Fruit fly (Drosophila melanogaster): Measurements from ENCODE around the gene CG12523.

CG12523 gene

DNA sequence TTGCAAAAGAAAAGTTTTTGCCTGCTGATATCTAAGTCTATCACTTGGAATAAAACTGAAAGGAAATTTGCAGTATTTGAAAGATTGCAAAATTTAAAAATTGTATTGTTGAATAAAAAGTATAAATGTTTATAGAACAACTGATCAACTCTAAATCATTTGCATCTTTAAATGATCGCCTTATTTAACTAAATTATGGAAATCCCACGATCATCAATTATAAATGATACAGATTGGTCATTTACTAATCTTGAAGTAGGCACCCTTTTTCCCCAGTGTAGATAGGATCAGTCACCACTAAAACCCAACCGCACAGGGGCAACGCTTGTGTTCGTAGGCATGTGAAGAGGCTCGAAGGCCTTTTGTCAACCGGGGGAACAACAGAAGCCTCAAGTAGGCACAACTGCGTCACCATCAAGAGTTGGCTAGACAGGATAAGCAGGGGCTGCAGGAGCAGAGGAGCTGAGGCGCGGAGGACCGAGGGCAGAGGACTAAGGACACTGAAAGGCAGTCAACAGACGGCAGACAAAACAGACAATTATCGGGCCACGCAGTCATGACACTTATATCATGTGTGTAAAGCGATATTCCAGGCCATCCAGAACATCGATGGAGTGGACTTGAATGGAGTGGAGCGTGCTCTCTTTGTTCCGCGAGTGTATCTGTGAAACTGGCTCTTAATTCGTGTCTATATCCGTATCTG, 47.0 kb downstream of the CG12523 start:
- TF ChIP-seq insv (optimal IDR thresholded peaks at IDR 0.05) (no peak), Myc (optimal IDR thresholded peaks at IDR 0.05) (no peak), Sin3A (optimal IDR thresholded peaks at IDR 0.05) (no peak), h (optimal IDR thresholded peaks at IDR 0.05) (no peak), psq (optimal IDR thresholded peaks at IDR 0.05) (no peak), ttk (optimal IDR thresholded peaks at IDR 0.05) (no peak)

DNA sequence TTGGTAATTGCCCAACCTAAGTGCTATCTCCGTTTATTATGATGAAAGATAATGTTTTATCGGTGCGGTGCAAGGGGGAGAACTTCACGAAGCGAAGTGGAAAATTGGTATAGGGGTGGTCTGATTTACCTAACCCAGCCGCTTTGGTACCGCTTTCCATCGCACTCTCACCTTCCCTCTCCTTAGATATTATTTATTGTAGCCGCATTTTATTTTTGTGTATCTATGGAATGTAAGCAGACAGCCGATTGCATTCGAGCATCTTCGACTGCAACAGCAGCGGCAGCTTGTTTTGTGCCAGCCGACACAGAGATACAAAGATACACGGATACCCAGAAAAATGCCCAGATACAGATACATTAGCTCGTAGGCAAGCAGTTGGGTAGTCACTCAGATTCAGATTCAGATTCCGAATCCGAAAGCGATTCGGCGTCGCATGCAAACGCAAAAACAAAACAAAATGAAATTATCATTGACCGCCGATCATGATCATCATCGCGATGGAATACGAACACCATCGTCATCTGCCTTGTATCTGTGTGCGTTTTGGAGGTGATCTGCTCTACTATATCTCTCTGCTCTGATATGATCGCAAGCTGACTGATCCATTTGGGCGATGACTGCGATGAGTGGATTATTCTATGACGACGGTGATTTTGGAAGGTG, 47.9 kb downstream of the CG12523 start:
- TF ChIP-seq h (optimal IDR thresholded peaks at IDR 0.05) = no peak
- no peak for TF ChIP-seq psq (optimal IDR thresholded peaks at IDR 0.05)
- TF ChIP-seq Sin3A (optimal IDR thresholded peaks at IDR 0.05) = no peak
- no peak for TF ChIP-seq Myc (optimal IDR thresholded peaks at IDR 0.05)
- TF ChIP-seq insv (optimal IDR thresholded peaks at IDR 0.05) = no peak
- TF ChIP-seq ttk (optimal IDR thresholded peaks at IDR 0.05) = no peak

DNA sequence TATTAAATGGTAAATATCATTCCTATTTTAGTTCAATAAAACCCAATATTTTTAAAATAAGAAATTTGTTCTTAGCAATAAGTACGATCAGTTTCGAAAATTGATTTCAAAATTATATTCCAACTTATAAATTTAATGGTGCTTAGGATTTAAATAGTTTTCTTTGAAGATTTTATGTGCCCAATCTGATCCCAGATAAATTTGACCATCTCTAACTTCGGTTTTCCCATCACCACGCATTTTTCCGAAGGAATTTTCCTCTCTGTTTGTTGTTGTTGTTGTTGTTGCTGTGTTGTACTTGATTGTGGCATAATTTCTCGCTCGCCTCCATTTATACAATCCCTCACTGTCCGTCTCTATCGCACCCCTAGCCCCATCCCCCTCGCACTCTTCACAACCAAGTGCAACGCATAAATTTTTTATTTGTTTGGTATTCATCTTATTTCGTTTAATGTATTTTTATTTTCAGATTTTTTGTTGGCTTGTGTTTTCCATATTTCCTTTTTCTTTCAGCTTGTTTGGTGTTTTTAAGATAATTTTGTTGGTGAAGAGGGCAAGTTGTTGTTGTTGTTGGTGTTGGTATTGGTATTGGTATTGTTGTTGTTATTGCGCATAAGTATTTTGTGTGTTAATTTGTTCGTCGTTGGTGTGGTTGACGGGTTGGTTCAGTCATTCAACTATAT, 48.8 kb downstream of the CG12523 start:
- TF ChIP-seq Sin3A (optimal IDR thresholded peaks at IDR 0.05) (no peak), ttk (optimal IDR thresholded peaks at IDR 0.05) (no peak), h (optimal IDR thresholded peaks at IDR 0.05) (no peak), Myc (optimal IDR thresholded peaks at IDR 0.05) (no peak), insv (optimal IDR thresholded peaks at IDR 0.05) (no peak), psq (optimal IDR thresholded peaks at IDR 0.05) (no peak)

DNA sequence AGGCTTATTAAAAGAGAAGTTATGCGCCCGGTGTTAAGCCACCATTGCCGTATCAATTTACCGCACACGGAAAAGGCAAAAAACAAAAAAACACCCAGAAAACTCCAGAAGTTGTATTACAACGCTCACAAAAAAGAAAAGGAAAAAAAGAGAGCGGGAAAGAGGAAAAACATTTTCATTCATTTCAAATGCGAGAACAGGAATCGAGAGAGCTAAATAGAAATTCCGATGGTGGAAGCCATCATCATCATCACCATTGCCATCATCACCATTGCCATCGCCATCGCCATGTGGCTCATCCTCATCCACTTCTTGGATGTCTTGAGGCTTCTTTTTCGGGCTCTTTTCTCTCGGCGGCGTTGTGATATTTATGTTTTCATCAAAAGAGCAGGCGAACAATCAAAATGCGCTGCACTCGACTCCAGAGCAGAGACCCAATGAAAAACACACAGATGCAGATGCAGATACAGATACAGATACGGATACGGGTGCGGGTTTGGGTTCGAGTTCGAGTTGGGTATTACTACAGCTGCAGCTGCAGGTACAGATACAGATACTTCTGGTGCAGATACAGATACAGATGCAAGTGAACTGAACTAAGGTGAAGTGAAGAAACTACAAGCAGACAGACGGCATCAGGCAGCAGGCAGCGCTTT, 50.2 kb downstream of the CG12523 start:
- TF ChIP-seq insv (optimal IDR thresholded peaks at IDR 0.05) = no peak
- no peak for TF ChIP-seq ttk (optimal IDR thresholded peaks at IDR 0.05)
- no peak for TF ChIP-seq h (optimal IDR thresholded peaks at IDR 0.05)

DNA sequence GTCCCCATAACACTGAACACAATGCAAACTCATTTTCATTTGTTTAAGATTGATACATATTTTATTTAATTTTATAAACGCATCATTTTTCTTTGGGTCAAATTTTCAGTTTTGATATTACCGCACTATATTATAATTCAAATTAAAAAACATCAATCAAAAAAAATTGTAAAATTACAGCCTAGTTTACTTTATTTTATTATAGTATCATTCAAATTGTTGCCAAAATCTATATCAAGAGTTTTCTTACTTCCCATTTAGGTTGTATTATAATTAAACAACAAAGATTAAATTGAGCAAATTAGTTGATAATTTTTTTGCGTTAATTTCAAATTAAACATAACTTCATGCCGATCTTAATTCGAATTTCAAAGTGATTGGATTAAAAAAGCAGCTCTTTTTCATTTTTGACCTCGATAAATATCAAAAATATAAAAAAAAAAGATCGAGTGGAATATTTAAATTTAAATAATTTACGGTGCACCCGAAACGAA, 50.9 kb downstream of the CG12523 start:
- TF ChIP-seq psq (optimal IDR thresholded peaks at IDR 0.05) (no peak), Sin3A (optimal IDR thresholded peaks at IDR 0.05) (no peak), insv (optimal IDR thresholded peaks at IDR 0.05) (no peak), ttk (optimal IDR thresholded peaks at IDR 0.05) (no peak), Myc (optimal IDR thresholded peaks at IDR 0.05) (no peak), h (optimal IDR thresholded peaks at IDR 0.05) (no peak)
